Worm (Caenorhabditis elegans) whole organism, late embryonic: Measurements from ENCODE around the gene hsp-6.

ENCODE experiments used
- C08G9.2 ChIP-seq: sonication (generic microtip); optimal IDR thresholded peaks from 2 replicates; lab custom pipeline; 2016; ENCODE audit warnings: mild to moderate bottlenecking, missing genetic modification characterization, moderate library complexity, missing compliant biosample characterization
- C38D4.7 ChIP-seq: fragments of 200-800 bp; sonication (Bioruptor generic); optimal IDR thresholded peaks from 2 replicates; lab custom pipeline; 2018; ENCODE audit warnings: mild to moderate bottlenecking, missing genetic modification characterization, moderate library complexity, missing compliant biosample characterization
- F13H6.1 ChIP-seq: sonication (generic microtip); optimal IDR thresholded peaks from 2 replicates; lab custom pipeline; 2016; ENCODE audit warnings: missing genetic modification characterization, missing compliant biosample characterization
- K09A11.1 ChIP-seq: sonication (generic microtip); optimal IDR thresholded peaks from 2 replicates; lab custom pipeline; 2017; ENCODE audit warnings: antibody characterized with exemption, mild to moderate bottlenecking, missing genetic modification characterization, missing compliant biosample characterization; ENCODE audit not compliant: insufficient read depth
- T23F11.4 ChIP-seq: fragments of 200-800 bp; sonication (Bioruptor generic); optimal IDR thresholded peaks from 2 replicates; lab custom pipeline; 2018; ENCODE audit warnings: mild to moderate bottlenecking, missing genetic modification characterization, missing compliant biosample characterization
- Y22D7AL.16 ChIP-seq: sonication (generic microtip); optimal IDR thresholded peaks from 2 replicates; lab custom pipeline; 2016; ENCODE audit warnings: missing genetic modification characterization, missing compliant biosample characterization
- ahr-1 ChIP-seq: sonication (generic microtip); optimal IDR thresholded peaks from 2 replicates; lab custom pipeline; 2016; ENCODE audit warnings: missing genetic modification characterization, missing compliant biosample characterization
- ama-1 ChIP-seq: fragments of 150-350 bp; optimal IDR thresholded peaks from 2 replicates; lab custom pipeline; 2014
- ceh-18 ChIP-seq: sonication (generic microtip); optimal IDR thresholded peaks from 2 replicates; lab custom pipeline; 2016; ENCODE audit warnings: missing genetic modification characterization, missing compliant biosample characterization
- ceh-2 ChIP-seq: sonication (generic microtip); optimal IDR thresholded peaks from 2 replicates; lab custom pipeline; 2016; ENCODE audit warnings: missing genotype, missing genetic modification characterization, missing compliant biosample characterization
- ceh-24 ChIP-seq: sonication (generic microtip); optimal IDR thresholded peaks from 2 replicates; lab custom pipeline; 2016; ENCODE audit warnings: mild to moderate bottlenecking, missing genetic modification characterization, missing compliant biosample characterization
- ceh-30 ChIP-seq: fragments of 150-350 bp; optimal IDR thresholded peaks from 2 replicates; lab custom pipeline; 2014; ENCODE audit warnings: missing biosample characterization, missing genetic modification characterization
- ceh-31 ChIP-seq: sonication (generic microtip); optimal IDR thresholded peaks from 2 replicates; lab custom pipeline; 2016; ENCODE audit warnings: missing genetic modification characterization, missing compliant biosample characterization
- ceh-34 ChIP-seq: sonication (generic microtip); optimal IDR thresholded peaks from 2 replicates; lab custom pipeline; 2016; ENCODE audit warnings: mild to moderate bottlenecking, missing genetic modification characterization, missing compliant biosample characterization
- ceh-48 ChIP-seq: sonication (generic microtip); optimal IDR thresholded peaks from 2 replicates; lab custom pipeline; 2016; ENCODE audit warnings: missing genetic modification characterization, inconsistent platforms, missing compliant biosample characterization
- ceh-6 ChIP-seq: fragments of 200-800 bp; sonication (Bioruptor generic); optimal IDR thresholded peaks from 2 replicates; lab custom pipeline; 2018; ENCODE audit warnings: mild to moderate bottlenecking, missing genetic modification characterization, missing compliant biosample characterization
- che-1 ChIP-seq: sonication (generic microtip); optimal IDR thresholded peaks from 2 replicates; lab custom pipeline; 2016; ENCODE audit warnings: mild to moderate bottlenecking, missing genetic modification characterization, missing compliant biosample characterization
- dmd-4 ChIP-seq: sonication (generic microtip); optimal IDR thresholded peaks from 2 replicates; lab custom pipeline; 2016; ENCODE audit warnings: borderline replicate concordance, missing genetic modification characterization, missing compliant biosample characterization
- dve-1 ChIP-seq: sonication (generic microtip); optimal IDR thresholded peaks from 2 replicates; lab custom pipeline; 2017; ENCODE audit warnings: antibody characterized with exemption, mild to moderate bottlenecking, missing genetic modification characterization, missing compliant biosample characterization
- elt-2 ChIP-seq: sonication (generic microtip); optimal IDR thresholded peaks from 2 replicates; lab custom pipeline; 2016; ENCODE audit warnings: missing genetic modification reagents, missing genetic modification characterization, missing compliant biosample characterization
- elt-4 ChIP-seq: sonication (generic microtip); optimal IDR thresholded peaks from 2 replicates; lab custom pipeline; 2016; ENCODE audit warnings: missing genetic modification characterization, missing compliant biosample characterization
- ets-4 ChIP-seq: sonication (generic microtip); optimal IDR thresholded peaks from 2 replicates; lab custom pipeline; 2016; ENCODE audit warnings: missing genetic modification characterization, missing compliant biosample characterization
- fax-1 ChIP-seq: sonication (generic microtip); optimal IDR thresholded peaks from 2 replicates; lab custom pipeline; 2016; ENCODE audit warnings: missing genotype, missing genetic modification characterization, missing compliant biosample characterization
- fkh-10 ChIP-seq: fragments of 150-350 bp; optimal IDR thresholded peaks from 2 replicates; lab custom pipeline; 2014; ENCODE audit warnings: missing biosample characterization, missing genetic modification reagents, missing genetic modification characterization
- fkh-6 ChIP-seq: sonication (generic microtip); optimal IDR thresholded peaks from 2 replicates; lab custom pipeline; 2016; ENCODE audit warnings: missing genetic modification characterization, missing compliant biosample characterization
- gmeb-2 ChIP-seq: sonication (generic microtip); optimal IDR thresholded peaks from 2 replicates; lab custom pipeline; 2016; ENCODE audit warnings: missing genetic modification characterization, inconsistent platforms, missing compliant biosample characterization
- hlh-30 ChIP-seq: sonication (generic microtip); optimal IDR thresholded peaks from 2 replicates; lab custom pipeline; 2017; ENCODE audit warnings: antibody characterized with exemption, missing genetic modification characterization, missing compliant biosample characterization; ENCODE audit not compliant: insufficient read depth
- hlh-8 ChIP-seq: sonication (generic microtip); optimal IDR thresholded peaks from 2 replicates; lab custom pipeline; 2016; ENCODE audit warnings: missing genotype, missing genetic modification characterization, missing compliant biosample characterization
- lim-6 ChIP-seq: sonication (generic microtip); optimal IDR thresholded peaks from 2 replicates; lab custom pipeline; 2016; ENCODE audit warnings: missing genetic modification characterization, missing compliant biosample characterization
- lin-11 ChIP-seq: fragments of 200-800 bp; sonication (Bioruptor generic); optimal IDR thresholded peaks from 2 replicates; lab custom pipeline; 2018; ENCODE audit warnings: mild to moderate bottlenecking, missing genetic modification characterization, missing compliant biosample characterization
- nfya-1 ChIP-seq: sonication (generic microtip); optimal IDR thresholded peaks from 2 replicates; lab custom pipeline; 2017; ENCODE audit warnings: missing genetic modification characterization, mild to moderate bottlenecking, missing compliant biosample characterization, antibody characterized with exemption, moderate library complexity
- nhr-232 ChIP-seq: sonication (generic microtip); optimal IDR thresholded peaks from 2 replicates; lab custom pipeline; 2016; ENCODE audit warnings: missing genetic modification characterization, missing compliant biosample characterization
- npax-4 ChIP-seq: sonication (generic microtip); optimal IDR thresholded peaks from 2 replicates; lab custom pipeline; 2016; ENCODE audit warnings: missing genetic modification characterization, missing compliant biosample characterization
- pag-3 ChIP-seq: sonication (generic microtip); optimal IDR thresholded peaks from 2 replicates; lab custom pipeline; 2016; ENCODE audit warnings: missing compliant biosample characterization, missing genetic modification characterization, borderline replicate concordance
- pat-9 ChIP-seq: fragments of 200-800 bp; sonication (Bioruptor generic); optimal IDR thresholded peaks from 2 replicates; lab custom pipeline; 2018; ENCODE audit warnings: mild to moderate bottlenecking, missing genetic modification characterization, moderate library complexity, missing compliant biosample characterization
- pax-1 ChIP-seq: fragments of 150-350 bp; optimal IDR thresholded peaks from 2 replicates; lab custom pipeline; 2014; ENCODE audit warnings: missing biosample characterization, missing genetic modification characterization
- pha-4 ChIP-seq: fragments of 150-350 bp; optimal IDR thresholded peaks from 2 replicates; lab custom pipeline; 2018; ENCODE audit warnings: missing biosample characterization, missing genetic modification reagents, missing genetic modification characterization
- pros-1 ChIP-seq: fragments of 150-350 bp; optimal IDR thresholded peaks from 2 replicates; lab custom pipeline; 2014; ENCODE audit warnings: missing biosample characterization, missing genetic modification reagents, missing genetic modification characterization
- rnt-1 ChIP-seq: sonication (generic microtip); optimal IDR thresholded peaks from 2 replicates; lab custom pipeline; 2016; ENCODE audit warnings: missing genetic modification characterization, missing compliant biosample characterization
- sdc-2 ChIP-seq: sonication (generic microtip); optimal IDR thresholded peaks from 2 replicates; lab custom pipeline; 2016; ENCODE audit warnings: missing genotype, missing genetic modification characterization, missing compliant biosample characterization
- tbx-2 ChIP-seq: sonication (generic microtip); optimal IDR thresholded peaks from 2 replicates; lab custom pipeline; 2016; ENCODE audit warnings: missing genetic modification characterization, missing compliant biosample characterization
- ttx-3 ChIP-seq: sonication (generic microtip); optimal IDR thresholded peaks from 2 replicates; lab custom pipeline; 2016; ENCODE audit warnings: missing genetic modification reagents, missing genetic modification characterization, missing compliant biosample characterization

The hsp-6 gene

ce11 chrV:4790368-4790767 is 36.2 kb downstream of the hsp-6 start, which contains the start of gene R02F11.12:
Gene R02F11.12, plus strand, starts transcription at chrV:4790668.
- TF ChIP-seq ceh-2 (tag; lab: Kevin White, UChicago), result no peak
- no peak for TF ChIP-seq T23F11.4 (GFP tag; lab: Kevin White, UChicago)

- no peak for TF ChIP-seq ahr-1
Measured at ce11 chrV:4788823-4789222, 37.7 kb downstream of the hsp-6 start, which contains the start of gene R02F11.10. Gene R02F11.10, plus strand, starts transcription at chrV:4789123.

- no peak for TF ChIP-seq F13H6.1 (tag; lab: Kevin White, UChicago)
- no peak for TF ChIP-seq T23F11.4 (GFP tag; lab: Kevin White, UChicago)
- no peak for TF ChIP-seq pha-4 (tag; lab: Kevin White, UChicago)
- no peak for TF ChIP-seq ceh-48 (tag; lab: Kevin White, UChicago)
- no peak for TF ChIP-seq lim-6
- no peak for TF ChIP-seq ama-1
- no peak for TF ChIP-seq elt-2 (tag; lab: Kevin White, UChicago)
- no peak for TF ChIP-seq hlh-8 (tag; lab: Kevin White, UChicago)
- TF ChIP-seq che-1, result no peak
- no peak for TF ChIP-seq nfya-1 (tag; lab: Kevin White, UChicago)
- no peak for TF ChIP-seq pag-3 (tag; lab: Kevin White, UChicago)
- TF ChIP-seq ceh-30 (tag; lab: Kevin White, UChicago), result no peak
- no peak for TF ChIP-seq C08G9.2 (tag; lab: Kevin White, UChicago)
- no peak for TF ChIP-seq nhr-232 (tag; lab: Kevin White, UChicago)
- TF ChIP-seq elt-4 (tag; lab: Kevin White, UChicago), result no peak
- no peak for TF ChIP-seq npax-4
- no peak for TF ChIP-seq pros-1
- TF ChIP-seq pat-9, result no peak
Measured at ce11 chrV:4787836-4788235, 38.7 kb downstream of the hsp-6 start.

- TF ChIP-seq ceh-24 (tag; lab: Kevin White, UChicago), result no peak
- TF ChIP-seq elt-4 (tag; lab: Kevin White, UChicago), result no peak
- no peak for TF ChIP-seq hlh-8 (tag; lab: Kevin White, UChicago)
- TF ChIP-seq npax-4, result no peak
- no peak for TF ChIP-seq nfya-1 (tag; lab: Kevin White, UChicago)
- no peak for TF ChIP-seq rnt-1 (tag; lab: Kevin White, UChicago)
- TF ChIP-seq che-1, result no peak
- TF ChIP-seq pha-4 (tag; lab: Kevin White, UChicago), result no peak
- TF ChIP-seq gmeb-2 (tag; lab: Kevin White, UChicago), result no peak
- TF ChIP-seq K09A11.1, result no peak
- TF ChIP-seq ceh-6 (GFP tag; lab: Kevin White, UChicago), result no peak
- TF ChIP-seq ceh-34 (tag; lab: Kevin White, UChicago), result no peak
- TF ChIP-seq hlh-30, result no peak
- TF ChIP-seq sdc-2 (tag; lab: Kevin White, UChicago), result no peak
- TF ChIP-seq ceh-18, result no peak
- TF ChIP-seq lim-6, result no peak
Measured at ce11 chrV:4787166-4787565, 39.4 kb downstream of the hsp-6 start, which contains the start of gene R02F11.9. Gene R02F11.9, plus strand, starts transcription at chrV:4787466.

DNA sequence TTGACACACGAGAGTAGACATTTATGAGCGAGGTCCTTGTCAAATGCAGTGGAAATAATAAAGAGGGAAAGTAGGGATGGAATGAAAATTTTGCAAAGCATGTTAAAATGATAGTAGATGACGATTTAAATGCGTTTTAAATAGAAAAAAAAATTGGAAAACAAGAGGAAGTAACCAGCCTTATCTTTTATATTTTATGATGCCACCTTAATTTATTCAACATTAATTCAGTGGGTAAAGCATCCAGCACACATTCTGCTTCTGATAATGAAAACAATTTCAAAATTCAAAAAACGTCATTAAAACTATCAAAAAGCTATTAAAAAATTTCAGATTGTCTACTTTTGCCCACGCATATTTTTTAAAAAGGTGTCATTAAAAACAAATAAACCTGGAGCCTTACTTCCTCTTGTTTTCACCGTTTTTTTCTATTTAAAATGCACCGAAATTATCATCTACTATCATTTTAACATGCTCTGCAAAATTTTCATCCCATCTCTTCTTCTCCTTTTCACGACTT is 41.2 kb downstream of the hsp-6 start, which contains the start of the genes Y60C6A.2 and Y60C6A.3:
Gene Y60C6A.2 (minus strand): TSS at position 101 of the 520 bp plus-strand sequence.
Gene Y60C6A.3 (plus strand): TSS at position 470 of the 520 bp plus-strand sequence.
- TF ChIP-seq pha-4 (tag; lab: Kevin White, UChicago) (no peak), ttx-3 (tag; lab: Kevin White, UChicago) (no peak), gmeb-2 (tag; lab: Kevin White, UChicago) (no peak), F13H6.1 (tag; lab: Kevin White, UChicago) (no peak), ceh-18 (no peak)
- TF ChIP-seq, all 69 proteins: peak for 0

ce11 chrV:4783313-4783712 is 43.2 kb downstream of the hsp-6 start, which contains the start of gene Y60C6A.1:
Gene Y60C6A.1, plus strand, starts transcription at chrV:4783613.
- no peak for TF ChIP-seq fax-1
- no peak for TF ChIP-seq ceh-31 (tag; lab: Kevin White, UChicago)
- no peak for TF ChIP-seq Y22D7AL.16 (tag; lab: Kevin White, UChicago)
- TF ChIP-seq pros-1, result no peak
- no peak for TF ChIP-seq fkh-10
- TF ChIP-seq tbx-2 (tag; lab: Kevin White, UChicago), result no peak
- no peak for TF ChIP-seq C38D4.7 (GFP tag; lab: Kevin White, UChicago)
- TF ChIP-seq gmeb-2 (tag; lab: Kevin White, UChicago), result no peak
- no peak for TF ChIP-seq pax-1 (tag; lab: Kevin White, UChicago)
- TF ChIP-seq ceh-18, result no peak
- TF ChIP-seq ets-4, result no peak
- TF ChIP-seq dve-1 (tag; lab: Kevin White, UChicago), result no peak
- no peak for TF ChIP-seq fkh-6 (tag; lab: Kevin White, UChicago)
- no peak for TF ChIP-seq pha-4 (tag; lab: Kevin White, UChicago)
- TF ChIP-seq ttx-3 (tag; lab: Kevin White, UChicago), result no peak
- no peak for TF ChIP-seq che-1
- TF ChIP-seq dmd-4 (tag; lab: Kevin White, UChicago), result no peak
- no peak for TF ChIP-seq lin-11 (tag; lab: Kevin White, UChicago)
